Worm (Caenorhabditis elegans): ENCODE data around the gene flp-21.

- TF ChIP-seq flt-1 (GFP tag; IDR thresholded peaks at IDR 0.05), result no peak
- no peak for TF ChIP-seq ref-1 (GFP tag; conservative IDR thresholded peaks at IDR 0.05)
- TF ChIP-seq ztf-29 (GFP tag; IDR thresholded peaks at IDR 0.05), result no peak
- no peak for TF ChIP-seq klf-2 (GFP tag; conservative IDR thresholded peaks at IDR 0.05)
- no peak for TF ChIP-seq tab-1 (GFP tag; IDR thresholded peaks at IDR 0.05)
- TF ChIP-seq med-1 (GFP tag; optimal IDR thresholded peaks at IDR 0.05; ENCODE audit: insufficient read depth), result no peak
- no peak for TF ChIP-seq ztf-23 (GFP tag; IDR thresholded peaks at IDR 0.05)
Measured at ce11 chrV:7793067-7793466, at the start of gene flp-21.

Measured in whole organism, midembryonic.